Fruit fly (Drosophila melanogaster): ENCODE measurements around the gene Npc2d.

Npc2d gene

DNA sequence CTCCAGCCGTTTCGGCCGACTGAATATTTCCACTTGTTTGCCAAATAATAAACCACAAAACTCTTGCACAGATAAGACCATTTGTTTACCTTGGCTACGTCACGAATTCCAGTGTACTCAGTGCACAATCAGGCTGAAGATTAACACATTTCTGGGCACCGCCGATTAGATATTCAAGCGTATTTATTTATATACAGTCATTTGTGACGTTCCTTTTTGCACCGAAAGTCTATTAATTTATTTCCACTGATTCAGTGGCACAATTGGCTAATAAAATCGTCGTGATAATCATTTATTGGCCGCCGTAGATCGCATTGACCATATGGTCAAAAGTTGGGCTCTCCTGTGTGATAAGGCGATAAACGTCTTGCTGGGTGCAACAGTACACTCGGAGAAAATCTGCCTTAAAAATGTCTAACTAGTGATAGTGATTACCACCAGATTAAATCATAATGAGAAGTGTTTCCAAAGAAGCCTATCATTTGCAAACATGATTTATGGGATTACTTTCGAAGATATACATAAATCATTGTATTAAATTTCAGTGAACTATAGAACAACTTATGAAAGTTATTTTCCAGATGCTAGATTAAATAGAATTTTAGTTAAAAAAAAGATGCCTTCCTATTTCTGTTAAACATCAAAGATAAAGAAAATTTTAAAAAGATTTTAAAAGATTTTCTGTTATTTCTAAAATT, 1.5 kb downstream of the Npc2d start (continued):
- TF ChIP-seq CG2678 (tag; optimal IDR thresholded peaks at IDR 0.05): peak; percentile 62
- TF ChIP-seq Side (GFP tag; optimal IDR thresholded peaks at IDR 0.05): no peak
- TF ChIP-seq Mad (GFP tag; optimal IDR thresholded peaks at IDR 0.05): no peak
- TF ChIP-seq CG11696 (GFP tag; IDR thresholded peaks at IDR 0.05): no peak
- no peak for TF ChIP-seq slou (GFP tag; optimal IDR thresholded peaks at IDR 0.05)
- TF ChIP-seq onecut (GFP tag; IDR thresholded peaks at IDR 0.05): no peak
- no peak for TF ChIP-seq trem (tag; optimal IDR thresholded peaks at IDR 0.05)
- TF ChIP-seq CG32767 (GFP tag; IDR thresholded peaks at IDR 0.05): no peak
- no peak for TF ChIP-seq Dek (tag; optimal IDR thresholded peaks at IDR 0.05)
- no peak for TF ChIP-seq CG10147 (GFP tag; optimal IDR thresholded peaks at IDR 0.05)
- TF ChIP-seq CkIIα-i1 (GFP tag; IDR thresholded peaks at IDR 0.05): no peak
- no peak for TF ChIP-seq CG3995 (GFP tag; optimal IDR thresholded peaks at IDR 0.05)
- TF ChIP-seq Doc3 (GFP tag; IDR thresholded peaks at IDR 0.05; ENCODE audit: partially characterized antibody): no peak
- TF ChIP-seq CG6254 (GFP tag; optimal IDR thresholded peaks at IDR 0.05): no peak
- TF ChIP-seq Mes4 (GFP tag; optimal IDR thresholded peaks at IDR 0.05): no peak
- no peak for TF ChIP-seq eve (GFP tag; optimal IDR thresholded peaks at IDR 0.05)
- TF ChIP-seq ems (GFP tag; optimal IDR thresholded peaks at IDR 0.05): no peak
- TF ChIP-seq Fer1 (GFP tag; optimal IDR thresholded peaks at IDR 0.05): no peak
- TF ChIP-seq NfI (GFP tag; optimal IDR thresholded peaks at IDR 0.05): no peak
- no peak for TF ChIP-seq MESR4 (GFP tag; optimal IDR thresholded peaks at IDR 0.05)
- TF ChIP-seq HmgD (GFP tag; optimal IDR thresholded peaks at IDR 0.05): no peak
- TF ChIP-seq CG15073 (GFP tag; optimal IDR thresholded peaks at IDR 0.05): no peak
- no peak for TF ChIP-seq Stat92E (GFP tag; optimal IDR thresholded peaks at IDR 0.05)
- no peak for TF ChIP-seq CG34224 (GFP tag; IDR thresholded peaks at IDR 0.05; ENCODE audit: partially characterized antibody)
- peak; percentile 25 for TF ChIP-seq CG30403 (GFP tag; optimal IDR thresholded peaks at IDR 0.05)
- TF ChIP-seq CG3163 (GFP tag; optimal IDR thresholded peaks at IDR 0.05): no peak
- no peak for TF ChIP-seq oc (tag; optimal IDR thresholded peaks at IDR 0.05)
- TF ChIP-seq CG7928 (GFP tag; optimal IDR thresholded peaks at IDR 0.05): no peak
- no peak for TF ChIP-seq en (GFP tag; optimal IDR thresholded peaks at IDR 0.05)
- peak; percentile 26 for TF ChIP-seq zf30C (GFP tag; optimal IDR thresholded peaks at IDR 0.05)
- no peak for TF ChIP-seq Rx (GFP tag; IDR thresholded peaks at IDR 0.05)
- TF ChIP-seq CG2120 (GFP tag; optimal IDR thresholded peaks at IDR 0.05): peak; percentile 62
- TF ChIP-seq CG11695 (GFP tag; IDR thresholded peaks at IDR 0.05): no peak
- TF ChIP-seq unc-4 (GFP tag; IDR thresholded peaks at IDR 0.05; ENCODE audit: partially characterized antibody): no peak
- TF ChIP-seq CG34422 (GFP tag; IDR thresholded peaks at IDR 0.05): no peak
- TF ChIP-seq da (GFP tag; optimal IDR thresholded peaks at IDR 0.05): no peak
- peak; percentile 38 for TF ChIP-seq CG7839 (tag; optimal IDR thresholded peaks at IDR 0.05)
- TF ChIP-seq CG2199 (GFP tag; IDR thresholded peaks at IDR 0.05): no peak
- no peak for TF ChIP-seq HLH4C (GFP tag; IDR thresholded peaks at IDR 0.05; ENCODE audit: partially characterized antibody)
- TF ChIP-seq wor (GFP tag; IDR thresholded peaks at IDR 0.05): no peak

- TF ChIP-seq CG6654 (GFP tag; optimal IDR thresholded peaks at IDR 0.05): no peak
- TF ChIP-seq H2.0 (GFP tag; IDR thresholded peaks at IDR 0.05): no peak
- TF ChIP-seq fd3F (GFP tag; optimal IDR thresholded peaks at IDR 0.05): no peak
- peak; percentile 21 for TF ChIP-seq CG15514 (GFP tag; optimal IDR thresholded peaks at IDR 0.05)
- no peak for TF ChIP-seq Xrp1 (GFP tag; IDR thresholded peaks at IDR 0.05)
- no peak for TF ChIP-seq CG11085 (GFP tag; IDR thresholded peaks at IDR 0.05)
- TF ChIP-seq CG4404 (GFP tag; IDR thresholded peaks at IDR 0.05): no peak
- no peak for TF ChIP-seq sens-2 (GFP tag; IDR thresholded peaks at IDR 0.05)
- no peak for TF ChIP-seq gt (GFP tag; IDR thresholded peaks at IDR 0.05)
- no peak for TF ChIP-seq CG4360 (GFP tag; IDR thresholded peaks at IDR 0.05)
- no peak for TF ChIP-seq CG9932 (GFP tag; IDR thresholded peaks at IDR 0.05)
- no peak for TF ChIP-seq CG15479 (GFP tag; optimal IDR thresholded peaks at IDR 0.05)
- TF ChIP-seq CG11560 (tag; IDR thresholded peaks at IDR 0.05): no peak
- 0 out of 2 replicates have a peak, but pooled peaks have one; percentile 5 for TF ChIP-seq Rfx (GFP tag; IDR thresholded peaks at IDR 0.05)
Observed at dm6 chr3R:10053559-10053958, 2.3 kb downstream of the Npc2d start.
